Worm (Caenorhabditis elegans) whole organism, mixed stage, embryonic: ENCODE measurements around the gene kin-33.
"Not testable (repeated sequence)": the region's sequence is repeated elsewhere in the genome, so short reads cannot be mapped to it uniquely, and the experiment has no call there.

Experiments
- elt-1 ChIP-seq: sonication (generic microtip); optimal IDR thresholded peaks from 2 replicates; lab custom pipeline; 2017; ENCODE audit warnings: missing genetic modification characterization, mild to moderate bottlenecking, missing compliant biosample characterization, antibody characterized with exemption, moderate library complexity, borderline replicate concordance; ENCODE audit not compliant: insufficient read depth
- nhr-12 ChIP-seq: fragments of 150-350 bp; optimal IDR thresholded peaks from 2 replicates; lab custom pipeline; 2014; ENCODE audit warnings: missing biosample characterization, missing genetic modification characterization
- nhr-237 ChIP-seq: fragments of 150-350 bp; optimal IDR thresholded peaks from 2 replicates; lab custom pipeline; 2014; ENCODE audit warnings: missing biosample characterization, missing genetic modification characterization
- nhr-76 ChIP-seq: sonication (generic microtip); optimal IDR thresholded peaks from 2 replicates; lab custom pipeline; 2017; ENCODE audit warnings: missing biosample characterization, missing genetic modification characterization
- snpc-4 ChIP-seq: fragments of 150-350 bp; optimal IDR thresholded peaks from 2 replicates; lab custom pipeline; 2014; ENCODE audit warnings: missing biosample characterization, missing genetic modification characterization

- not testable (repeated sequence) for TF ChIP-seq elt-1 (tag; lab: Kevin White, UChicago); nhr-76 (tag; lab: Kevin White, UChicago); nhr-237 (tag; lab: Kevin White, UChicago); nhr-12; snpc-4 (tag; lab: Kevin White, UChicago)
Measured at ce11 chrV:212687-213086, 21.8 kb downstream of the kin-33 start, which contains the start of gene DC2.5.
